Fruit fly (Drosophila melanogaster) whole organism, prepupa: ENCODE results near the gene CG7632.

Source experiments
- Blimp-1 ChIP-seq: fragments of 200-800 bp; sonication (Bioruptor generic); optimal IDR thresholded peaks from 3 replicates; lab custom pipeline; 2017; ENCODE audit warnings: missing biosample characterization, missing genetic modification characterization, mild to moderate bottlenecking, moderate library complexity, missing genetic modification reagents
- CG11294 ChIP-seq: fragments of 200-800 bp; sonication (Bioruptor generic); IDR thresholded peaks from 2 replicates; pipeline ENCODE4 v1.3.6; 2022; ENCODE audit warnings: missing biosample characterization, missing genetic modification characterization
- CG15336 ChIP-seq: fragments of 200-800 bp; sonication (Bioruptor generic); IDR thresholded peaks from 2 replicates; pipeline ENCODE4 v1.3.6; 2022; ENCODE audit warnings: missing biosample characterization, missing genetic modification characterization
- CG16779 ChIP-seq: fragments of 200-800 bp; sonication (Bioruptor generic); optimal IDR thresholded peaks from 3 replicates; lab custom pipeline; 2017; ENCODE audit warnings: missing biosample characterization, mild to moderate bottlenecking, missing genetic modification characterization
- CG31627 ChIP-seq: fragments of 200-800 bp; sonication (Bioruptor generic); optimal IDR thresholded peaks from 3 replicates; lab custom pipeline; 2016; ENCODE audit warnings: missing biosample characterization, missing genetic modification characterization
- CG34406 ChIP-seq: fragments of 200-800 bp; sonication (Bioruptor generic); optimal IDR thresholded peaks from 3 replicates; lab custom pipeline; 2016; ENCODE audit warnings: missing biosample characterization, missing genetic modification characterization
- CG3919 ChIP-seq: fragments of 200-800 bp; sonication (Bioruptor generic); optimal IDR thresholded peaks from 3 replicates; lab custom pipeline; 2016; ENCODE audit warnings: missing biosample characterization, missing genetic modification characterization
- CG4318 ChIP-seq: fragments of 200-800 bp; sonication (Bioruptor generic); optimal IDR thresholded peaks from 3 replicates; lab custom pipeline; 2017; ENCODE audit warnings: missing biosample characterization, mild to moderate bottlenecking, missing genetic modification characterization
- CG6808 ChIP-seq: fragments of 200-800 bp; sonication (Bioruptor generic); optimal IDR thresholded peaks from 3 replicates; lab custom pipeline; 2017; ENCODE audit warnings: missing biosample characterization, missing genetic modification characterization, mild to moderate bottlenecking, moderate library complexity, missing genetic modification reagents
- Lpt ChIP-seq: fragments of 200-800 bp; sonication (Bioruptor generic); optimal IDR thresholded peaks from 3 replicates; lab custom pipeline; 2016; ENCODE audit warnings: missing biosample characterization, missing genetic modification characterization
- Met ChIP-seq: fragments of 200-800 bp; sonication (Bioruptor generic); optimal IDR thresholded peaks from 3 replicates; lab custom pipeline; 2016; ENCODE audit warnings: missing biosample characterization, missing genetic modification characterization
- Sox102F ChIP-seq: fragments of 200-800 bp; sonication (Bioruptor generic); optimal IDR thresholded peaks from 2 replicates; lab custom pipeline; 2016; ENCODE audit warnings: missing biosample characterization, mild to moderate bottlenecking, missing genetic modification characterization
- Sox14 ChIP-seq: fragments of 200-800 bp; sonication (Bioruptor generic); optimal IDR thresholded peaks from 3 replicates; lab custom pipeline; 2016; ENCODE audit warnings: missing biosample characterization, missing genetic modification characterization
- dac ChIP-seq: fragments of 200-800 bp; sonication (Bioruptor generic); optimal IDR thresholded peaks from 2 replicates; lab custom pipeline; 2017; ENCODE audit warnings: missing biosample characterization, mild to moderate bottlenecking, missing genetic modification characterization

DNA sequence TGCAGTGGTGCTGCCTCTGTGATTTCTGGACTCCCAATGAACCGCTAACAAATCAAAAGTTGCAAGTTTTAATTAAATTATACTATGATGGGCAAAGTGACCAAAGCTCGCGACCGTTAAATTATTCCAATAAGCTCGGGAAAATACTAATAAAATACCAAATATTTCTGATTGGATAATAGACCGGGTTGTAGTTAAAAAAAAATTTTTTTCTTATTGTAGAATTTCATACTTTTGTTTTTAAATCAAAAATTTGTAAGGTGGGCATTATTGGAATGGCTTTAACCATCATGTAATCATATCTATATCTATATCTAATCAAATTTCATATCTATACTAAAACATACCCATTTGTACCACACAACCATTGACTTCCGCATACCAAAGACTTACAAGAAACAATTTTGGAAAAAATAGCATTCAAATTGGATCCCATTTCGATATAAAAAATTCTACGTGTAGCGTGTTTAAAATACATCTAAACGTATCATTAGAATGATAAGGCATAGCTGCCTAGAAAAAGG lies 36.6 kb upstream of the CG7632 start, which contains the start of gene CG9391:
- TF ChIP-seq CG16779 (tag; lab: Kevin White, UChicago) (no peak), CG6808 (GFP tag; lab: Kevin White, UChicago) (no peak), CG34406 (GFP tag; lab: Kevin White, UChicago) (no peak), CG4318 (no peak), Met (GFP tag; lab: Kevin White, UChicago) (no peak), Blimp-1 (GFP tag; lab: Kevin White, UChicago) (no peak), dac (GFP tag; lab: Kevin White, UChicago) (no peak), CG11294 (no peak), Sox102F (GFP tag; lab: Kevin White, UChicago) (no peak), CG31627 (GFP tag; lab: Kevin White, UChicago) (no peak), Sox14 (GFP tag; lab: Kevin White, UChicago) (no peak), CG3919 (no peak), CG15336 (no peak), Lpt (no peak)
